Worm (Caenorhabditis elegans) whole organism, L2 larva: ENCODE data around the gene F19C7.3.

ENCODE experiments used
- blmp-1 ChIP-seq: sonication (generic microtip); optimal IDR thresholded peaks from 2 replicates; lab custom pipeline; 2017; ENCODE audit warnings: missing genetic modification characterization, mild to moderate bottlenecking, missing compliant biosample characterization, antibody characterized with exemption, moderate library complexity; ENCODE audit not compliant: insufficient read depth
- mab-5 ChIP-seq: fragments of 150-350 bp; optimal IDR thresholded peaks from 2 replicates; lab custom pipeline; 2014; ENCODE audit warnings: missing biosample characterization, missing genetic modification characterization
- nhr-11 ChIP-seq: fragments of 150-350 bp; optimal IDR thresholded peaks from 2 replicates; lab custom pipeline; 2014; ENCODE audit warnings: missing biosample characterization, missing genetic modification characterization
- nhr-237 ChIP-seq: fragments of 150-350 bp; optimal IDR thresholded peaks from 2 replicates; lab custom pipeline; 2014; ENCODE audit warnings: missing biosample characterization, missing genetic modification characterization
- unc-62 ChIP-seq: fragments of 150-350 bp; optimal IDR thresholded peaks from 2 replicates; lab custom pipeline; 2014; ENCODE audit warnings: missing biosample characterization, missing genetic modification reagents, missing genetic modification characterization
- zag-1 ChIP-seq: fragments of 150-350 bp; optimal IDR thresholded peaks from 2 replicates; lab custom pipeline; 2014; ENCODE audit warnings: missing biosample characterization, missing genetic modification characterization

- no peak for TF ChIP-seq zag-1 (tag; lab: Kevin White, UChicago)
- no peak for TF ChIP-seq mab-5 (tag; lab: Kevin White, UChicago)
- no peak for TF ChIP-seq nhr-237 (tag; lab: Kevin White, UChicago)
- no peak for TF ChIP-seq unc-62 (GFP tag; lab: Kevin White, UChicago)
- no peak for TF ChIP-seq nhr-11 (tag; lab: Kevin White, UChicago)
- no peak for TF ChIP-seq blmp-1
Observed at ce11 chrIV:4564541-4564940, 32.4 kb upstream of the F19C7.3 start.
